Fruit fly (Drosophila melanogaster) whole organism, wandering third instar larva: ENCODE data around the gene Mkk4.

ENCODE experiments used
- Abd-B ChIP-seq: fragments of >200 bp; optimal IDR thresholded peaks from 2 replicates; lab custom pipeline; 2017; ENCODE audit warnings: missing biosample characterization, missing genetic modification characterization
- HLH106 ChIP-seq: fragments of 200-800 bp; optimal IDR thresholded peaks from 3 replicates; lab custom pipeline; 2019; ENCODE audit warnings: missing biosample characterization, mild to moderate bottlenecking, missing genetic modification characterization, moderate library complexity
- Hr78 ChIP-seq: fragments of >200 bp; optimal IDR thresholded peaks from 2 replicates; lab custom pipeline; 2017; ENCODE audit warnings: missing biosample characterization, missing genetic modification characterization
- Myc ChIP-seq: fragments of >200 bp; optimal IDR thresholded peaks from 2 replicates; lab custom pipeline; 2017
- dl ChIP-seq, 2 experiments: fragments of 175-275, 200-275 bp in 1 of 2; fragments of 200-275 bp in 1 of 2; sonication (Bioruptor generic); optimal IDR thresholded peaks; lab custom pipeline; 2018; ENCODE audit warnings: mild to moderate bottlenecking in 2 of 2, missing biosample characterization in 2 of 2, missing genetic modification characterization in 2 of 2, moderate library complexity in 2 of 2; ENCODE audit not compliant: partially characterized antibody in 2 of 2, insufficient read depth in 1 of 2
- dmrt93B ChIP-seq: fragments of 200-800 bp; sonication (Bioruptor generic); optimal IDR thresholded peaks from 2 replicates; lab custom pipeline; 2018; ENCODE audit warnings: missing biosample characterization, mild to moderate bottlenecking, missing genetic modification characterization
- dsf ChIP-seq: sonication (Bioruptor generic); optimal IDR thresholded peaks from 2 replicates; lab custom pipeline; 2016; ENCODE audit warnings: missing biosample characterization, missing genetic modification characterization, borderline replicate concordance
- foxo ChIP-seq, 2 experiments: fragments of 200-800 bp; sonication (Bioruptor generic); optimal IDR thresholded peaks; 2 replicates in 1 of 2; 3 replicates in 1 of 2; lab custom pipeline; 2016 to 2017; ENCODE audit warnings: missing biosample characterization in 2 of 2, missing genetic modification characterization in 2 of 2
- h ChIP-seq: fragments of 200-800 bp; sonication (Bioruptor generic); optimal IDR thresholded peaks from 3 replicates; lab custom pipeline; 2016; ENCODE audit warnings: missing biosample characterization, mild to moderate bottlenecking, missing genetic modification characterization
- lola ChIP-seq: fragments of >200 bp; optimal IDR thresholded peaks from 2 replicates; lab custom pipeline; 2017; ENCODE audit warnings: missing biosample characterization, missing genetic modification characterization
- pan ChIP-seq: fragments of >200 bp; optimal IDR thresholded peaks from 2 replicates; lab custom pipeline; 2017
- psq ChIP-seq: fragments of 200-800 bp; sonication (Bioruptor generic); optimal IDR thresholded peaks from 3 replicates; lab custom pipeline; 2017; ENCODE audit warnings: missing biosample characterization, mild to moderate bottlenecking, missing genetic modification characterization, moderate library complexity
- tai ChIP-seq: sonication (Bioruptor generic); optimal IDR thresholded peaks from 2 replicates; lab custom pipeline; 2016; ENCODE audit warnings: missing biosample characterization, missing genetic modification characterization
- usp ChIP-seq: fragments of >200 bp; optimal IDR thresholded peaks from 2 replicates; lab custom pipeline; 2017; ENCODE audit warnings: missing biosample characterization, missing genetic modification characterization

DNA sequence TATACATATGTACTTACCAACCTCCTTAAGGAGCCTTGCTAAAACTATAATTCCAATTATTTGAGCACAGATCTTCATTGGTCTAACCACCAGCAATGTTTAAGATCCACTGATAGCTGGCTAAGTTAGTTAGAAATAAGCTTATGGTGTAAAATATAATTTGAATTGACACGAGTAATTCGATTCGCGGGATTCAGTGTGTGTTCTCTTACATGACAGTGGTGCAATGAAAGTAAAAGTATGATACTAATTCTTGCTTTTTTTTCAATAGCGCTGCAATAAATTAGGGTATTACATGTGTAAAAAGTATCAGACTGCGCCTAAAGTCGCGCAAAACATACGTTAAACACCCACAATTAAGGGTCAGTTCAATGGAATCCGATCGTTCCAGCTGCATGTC lies 29.3 kb upstream of the Mkk4 start, which contains the start of gene CG33325:
- TF ChIP-seq dl (GFP tag; optimal IDR thresholded peaks at IDR 0.05; lab: Kevin White, UChicago; ENCODE audit: insufficient read depth in 1 of 2, partially characterized antibody in 2 of 2) = no peak
- TF ChIP-seq h (GFP tag; lab: Kevin White, UChicago) = no peak
- no peak for TF ChIP-seq usp
- TF ChIP-seq pan (lab: Kevin White, UChicago) = no peak
- no peak for TF ChIP-seq dsf (GFP tag; lab: Kevin White, UChicago)
- TF ChIP-seq HLH106 (tag; lab: Kevin White, UChicago) = no peak
- no peak for TF ChIP-seq tai (GFP tag; lab: Kevin White, UChicago)
- TF ChIP-seq Myc (lab: Kevin White, UChicago) = no peak
- TF ChIP-seq lola (GFP tag; lab: Kevin White, UChicago) = no peak
- no peak for TF ChIP-seq Hr78
- no peak for TF ChIP-seq psq (GFP tag; lab: Kevin White, UChicago)
- TF ChIP-seq Abd-B = no peak
- TF ChIP-seq foxo (GFP tag; optimal IDR thresholded peaks at IDR 0.05; lab: Kevin White, UChicago) = no peak
- TF ChIP-seq dmrt93B (GFP tag; lab: Kevin White, UChicago) = no peak
